Worm (Caenorhabditis elegans): ENCODE measurements around the gene C10G8.2.

- TF ChIP-seq swsn-7 (tag; optimal IDR thresholded peaks at IDR 0.05) (no peak), ztf-4 (tag; optimal IDR thresholded peaks at IDR 0.05) (no peak), blmp-1 (tag; optimal IDR thresholded peaks at IDR 0.05) (no peak), nhr-11 (tag; optimal IDR thresholded peaks at IDR 0.05) (no peak)
Observed at ce11 chrV:5351483-5351882, 37.3 kb downstream of the C10G8.2 start, which contains the start of gene srd-9.
